Fruit fly (Drosophila melanogaster): ENCODE results near the gene CG12065.

Gene CG12065

dm6 chrX:8573744-8574484 is at the start of gene CG12065 (continued):
- TF ChIP-seq ham (GFP tag; IDR thresholded peaks at IDR 0.05) = no peak
- no peak for TF ChIP-seq zen (tag; optimal IDR thresholded peaks at IDR 0.05)
- no peak for TF ChIP-seq CG10462 (GFP tag; optimal IDR thresholded peaks at IDR 0.05)
- peak; percentile 80 for TF ChIP-seq CG15601 (tag; optimal IDR thresholded peaks at IDR 0.05)
- peak; percentile 44 for TF ChIP-seq stwl (tag; optimal IDR thresholded peaks at IDR 0.05)
- no peak for TF ChIP-seq CG12942 (GFP tag; optimal IDR thresholded peaks at IDR 0.05)
- peak in 1 of 2 experiments; percentile 84 for TF ChIP-seq bsh (GFP tag; optimal IDR thresholded peaks at IDR 0.05)
- no peak for TF ChIP-seq CG4617 (GFP tag; optimal IDR thresholded peaks at IDR 0.05; ENCODE audit: borderline replicate concordance)
- TF ChIP-seq CG11696 (GFP tag; IDR thresholded peaks at IDR 0.05) = peak; percentile 17; the same call in 1 of the 2 replicates
- no peak for TF ChIP-seq CG10654 (GFP tag; optimal IDR thresholded peaks at IDR 0.05)
- TF ChIP-seq Ets65A (GFP tag) = no peak
- no peak for TF ChIP-seq Hand (GFP tag; optimal IDR thresholded peaks at IDR 0.05)
- TF ChIP-seq CG9727 (GFP tag; optimal IDR thresholded peaks at IDR 0.05) = no peak
- TF ChIP-seq Blimp-1 (GFP tag; optimal IDR thresholded peaks at IDR 0.05) = peak; percentile 79
- TF ChIP-seq corto (GFP tag; optimal IDR thresholded peaks at IDR 0.05) = peak; percentile 12
- TF ChIP-seq Awh (GFP tag; IDR thresholded peaks at IDR 0.05) = no peak
- TF ChIP-seq ttk (GFP tag; IDR thresholded peaks at IDR 0.05) = no peak
- TF ChIP-seq tap (tag; optimal IDR thresholded peaks at IDR 0.05) = peak; percentile 69
- peak; percentile 59 for TF ChIP-seq CG13296 (GFP tag; optimal IDR thresholded peaks at IDR 0.05)
- no peak for TF ChIP-seq Camta (GFP tag; optimal IDR thresholded peaks at IDR 0.05)
- peak; percentile 94 for TF ChIP-seq pzg (GFP tag; optimal IDR thresholded peaks at IDR 0.05)
- no peak for TF ChIP-seq CG7786 (GFP tag; optimal IDR thresholded peaks at IDR 0.05)
- TF ChIP-seq CG14710 (tag; optimal IDR thresholded peaks at IDR 0.05) = peak; percentile 70
- peak; percentile 70 for TF ChIP-seq CG4328 (GFP tag; optimal IDR thresholded peaks at IDR 0.05)
- TF ChIP-seq ranshi (GFP tag; IDR thresholded peaks at IDR 0.05) = peak; percentile 16; the same call in 1 of the 2 replicates
- no peak for TF ChIP-seq CG6765 (GFP tag; optimal IDR thresholded peaks at IDR 0.05)
- peak; percentile 32 for TF ChIP-seq Vsx1 (GFP tag; optimal IDR thresholded peaks at IDR 0.05)
- TF ChIP-seq CG12769 (tag; optimal IDR thresholded peaks at IDR 0.05) = peak; percentile 38
- TF ChIP-seq CG12071 (GFP tag; optimal IDR thresholded peaks at IDR 0.05) = peak; percentile 32
- no peak for TF ChIP-seq eve (GFP tag; optimal IDR thresholded peaks at IDR 0.05)
- TF ChIP-seq TFAM (GFP tag; optimal IDR thresholded peaks at IDR 0.05) = no peak
- TF ChIP-seq CG15073 (GFP tag; optimal IDR thresholded peaks at IDR 0.05) = no peak
- peak; percentile 32; the same call in 1 of the 2 replicates for TF ChIP-seq crol (GFP tag; IDR thresholded peaks at IDR 0.05)
- peak; percentile 86 for TF ChIP-seq Asciz (GFP tag; optimal IDR thresholded peaks at IDR 0.05)
- TF ChIP-seq Optix (GFP tag; IDR thresholded peaks at IDR 0.05) = no peak
- no peak for TF ChIP-seq CG30020 (tag; optimal IDR thresholded peaks at IDR 0.05)
- no peak for TF ChIP-seq CHES-1-like (GFP tag; optimal IDR thresholded peaks at IDR 0.05)
- TF ChIP-seq CG14965 (GFP tag; optimal IDR thresholded peaks at IDR 0.05; ENCODE audit: borderline replicate concordance) = no peak
- TF ChIP-seq CG2120 (GFP tag; optimal IDR thresholded peaks at IDR 0.05) = no peak
- TF ChIP-seq knrl (GFP tag; IDR thresholded peaks at IDR 0.05; ENCODE audit: partially characterized antibody) = peak; percentile 49; the same call in 2 of the 3 replicates
- no peak for TF ChIP-seq Neu2 (GFP tag; optimal IDR thresholded peaks at IDR 0.05; ENCODE audit: borderline replicate concordance)
- peak; percentile 67 for TF ChIP-seq Fer1 (GFP tag; optimal IDR thresholded peaks at IDR 0.05)
- TF ChIP-seq Hmr (GFP tag; optimal IDR thresholded peaks at IDR 0.05) = peak; percentile 64
- TF ChIP-seq CG14860 (GFP tag; IDR thresholded peaks at IDR 0.05; ENCODE audit: partially characterized antibody) = no peak
- TF ChIP-seq CG10959 (GFP tag; IDR thresholded peaks at IDR 0.05) = no peak
- TF ChIP-seq Hr51 (GFP tag; optimal IDR thresholded peaks at IDR 0.05) = peak in 1 of 2 experiments; percentile 46
- no peak for TF ChIP-seq crp (GFP tag; optimal IDR thresholded peaks at IDR 0.05)
- TF ChIP-seq CG7963 (GFP tag; IDR thresholded peaks at IDR 0.05; ENCODE audit: partially characterized antibody) = no peak

Measured in whole organism, embryonic.